Fruit fly (Drosophila melanogaster) whole organism, adult: ENCODE measurements around the gene Polr2B.

ENCODE experiments used
- CG11617 ChIP-seq: fragments of 200-800 bp; sonication (Bioruptor generic); optimal IDR thresholded peaks from 2 replicates; lab custom pipeline; 2017; ENCODE audit warnings: mild to moderate bottlenecking, missing biosample characterization, missing genetic modification reagents, missing genetic modification characterization
- CG12768 ChIP-seq: fragments of 200-800 bp; sonication (Bioruptor generic); optimal IDR thresholded peaks from 2 replicates; lab custom pipeline; 2017; ENCODE audit warnings: missing biosample characterization, missing genetic modification characterization, mild to moderate bottlenecking, moderate library complexity, missing genetic modification reagents
- CG14711 ChIP-seq: fragments of 200-800 bp; sonication (Bioruptor generic); optimal IDR thresholded peaks from 2 replicates; lab custom pipeline; 2018; ENCODE audit warnings: missing biosample characterization, mild to moderate bottlenecking, missing genetic modification characterization, moderate library complexity
- CG1620 ChIP-seq: fragments of 200-800 bp; sonication (Bioruptor generic); optimal IDR thresholded peaks from 2 replicates; lab custom pipeline; 2016; ENCODE audit warnings: missing biosample characterization, missing genetic modification characterization
- CG33017 ChIP-seq: fragments of 200-800 bp; sonication (Bioruptor generic); optimal IDR thresholded peaks from 2 replicates; lab custom pipeline; 2018; ENCODE audit warnings: missing biosample characterization, mild to moderate bottlenecking, missing genetic modification characterization, moderate library complexity
- CG5204 ChIP-seq: fragments of 200-800 bp; sonication (Bioruptor generic); optimal IDR thresholded peaks from 2 replicates; lab custom pipeline; 2016; ENCODE audit warnings: missing biosample characterization, missing genetic modification characterization
- CG7045 ChIP-seq: fragments of 200-800 bp; sonication (Bioruptor generic); optimal IDR thresholded peaks from 2 replicates; lab custom pipeline; 2017; ENCODE audit warnings: missing biosample characterization, mild to moderate bottlenecking, missing genetic modification characterization
- CG7101 ChIP-seq: fragments of 200-800 bp; sonication (Bioruptor generic); optimal IDR thresholded peaks from 2 replicates; lab custom pipeline; 2018; ENCODE audit warnings: missing biosample characterization, mild to moderate bottlenecking, missing genetic modification characterization, moderate library complexity
- Clk ChIP-seq: fragments of 200-800 bp; sonication (Bioruptor generic); optimal IDR thresholded peaks from 2 replicates; lab custom pipeline; 2017; ENCODE audit warnings: missing biosample characterization, missing genetic modification characterization
- Crg-1 ChIP-seq: fragments of 200-800 bp; sonication (Bioruptor generic); optimal IDR thresholded peaks from 2 replicates; lab custom pipeline; 2016; ENCODE audit warnings: missing biosample characterization, missing genetic modification characterization
- Hr96 ChIP-seq: fragments of 200-800 bp; sonication (Bioruptor generic); optimal IDR thresholded peaks from 2 replicates; lab custom pipeline; 2016; ENCODE audit warnings: missing biosample characterization, missing genetic modification characterization
- Mnt ChIP-seq: fragments of 200-800 bp; sonication (Bioruptor generic); optimal IDR thresholded peaks from 2 replicates; lab custom pipeline; 2016; ENCODE audit warnings: missing biosample characterization, mild to moderate bottlenecking, missing genetic modification characterization
- bab1 ChIP-seq: fragments of 200-800 bp; sonication (Bioruptor generic); optimal IDR thresholded peaks from 3 replicates; lab custom pipeline; 2019; ENCODE audit warnings: missing biosample characterization, mild to moderate bottlenecking, missing genetic modification characterization, moderate library complexity
- cic ChIP-seq: fragments of 200-800 bp; sonication (Bioruptor generic); optimal IDR thresholded peaks from 2 replicates; lab custom pipeline; 2017; ENCODE audit warnings: missing biosample characterization, mild to moderate bottlenecking, missing genetic modification characterization, moderate library complexity
- cnc ChIP-seq, 2 experiments: fragments of >200 bp; optimal IDR thresholded peaks; 2 replicates each; lab custom pipeline; 2017
- kay ChIP-seq: fragments of 200-800 bp; sonication (Bioruptor generic); peaks from one replicate; lab custom pipeline; 2016; ENCODE audit warnings: missing biosample characterization, missing genetic modification characterization, borderline replicate concordance
- ovo ChIP-seq: fragments of 200-800 bp; sonication (Bioruptor generic); optimal IDR thresholded peaks from 2 replicates; lab custom pipeline; 2016; ENCODE audit warnings: missing biosample characterization, missing genetic modification characterization
- pad ChIP-seq: fragments of 200-800 bp; sonication (Bioruptor generic); optimal IDR thresholded peaks from 3 replicates; lab custom pipeline; 2017; ENCODE audit warnings: missing biosample characterization, missing genetic modification characterization, mild to moderate bottlenecking, moderate library complexity, missing genetic modification reagents
- tj ChIP-seq: fragments of 200-800 bp; sonication (Bioruptor generic); optimal IDR thresholded peaks from 3 replicates; lab custom pipeline; 2017; ENCODE audit warnings: missing biosample characterization, mild to moderate bottlenecking, missing genetic modification characterization, moderate library complexity
- toe ChIP-seq: fragments of 200-800 bp; sonication (Bioruptor generic); optimal IDR thresholded peaks from 2 replicates; lab custom pipeline; 2016; ENCODE audit warnings: missing biosample characterization, missing genetic modification characterization

Gene Polr2B

DNA sequence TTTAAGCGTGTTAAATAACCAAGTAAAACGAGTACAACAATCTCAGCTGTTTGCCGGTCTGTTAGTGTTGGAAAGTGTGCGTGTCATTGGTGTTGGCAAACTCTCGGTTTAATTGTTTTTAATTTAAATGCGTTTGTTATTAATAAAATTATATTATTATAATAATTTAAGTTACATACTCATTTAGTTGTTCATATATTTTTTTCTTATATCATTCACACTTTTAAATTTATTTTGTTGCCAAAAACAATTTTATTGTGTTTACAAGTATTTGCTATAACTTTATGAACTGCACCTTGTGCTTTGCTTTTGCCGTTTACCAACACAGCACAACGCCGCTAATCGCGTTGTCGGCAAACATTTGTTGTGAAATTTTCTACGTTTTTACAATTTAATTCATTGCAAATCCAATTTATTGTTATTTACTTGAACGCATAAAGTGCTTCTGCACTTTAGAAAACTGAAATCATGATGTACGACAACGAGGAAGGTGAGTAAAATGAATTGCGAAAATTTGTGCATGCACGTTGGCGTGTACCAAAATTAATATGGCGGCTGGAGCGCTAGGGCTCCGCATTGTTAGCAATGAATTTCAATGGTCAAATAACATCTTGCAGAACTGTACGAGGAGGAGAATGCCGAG lies at the start of gene Polr2B, which contains the start of gene 140up:
Gene Polr2B (plus strand): TSS at position 313 of the 643 bp plus-strand sequence.
Gene 140up (minus strand): TSS at position 70 of the 643 bp plus-strand sequence.
- TF ChIP-seq CG1620 (GFP tag; lab: Kevin White, UChicago) (peak; percentile 79), CG33017 (tag; lab: Kevin White, UChicago) (peak; percentile 92), tj (GFP tag; lab: Kevin White, UChicago) (peak; percentile 72), Crg-1 (GFP tag; lab: Kevin White, UChicago) (peak; percentile 96), cic (GFP tag; lab: Kevin White, UChicago) (peak; percentile 61), Clk (GFP tag; lab: Kevin White, UChicago) (peak; percentile 92), Hr96 (GFP tag; lab: Kevin White, UChicago) (peak; percentile 74), toe (GFP tag; lab: Kevin White, UChicago) (peak; percentile 87), pad (GFP tag; lab: Kevin White, UChicago) (peak; percentile 90), kay (GFP tag; lab: Kevin White, UChicago) (no peak), Mnt (GFP tag; lab: Kevin White, UChicago) (peak; percentile 86), cnc (optimal IDR thresholded peaks at IDR 0.05; lab: Kevin White, UChicago) (no peak), CG12768 (GFP tag; lab: Kevin White, UChicago) (peak; percentile 96), ovo (GFP tag; lab: Kevin White, UChicago) (peak; percentile 93), CG5204 (GFP tag; lab: Kevin White, UChicago) (peak; percentile 77), CG14711 (peak; percentile 92), bab1 (GFP tag; lab: Kevin White, UChicago) (peak; percentile 93), CG7101 (peak; percentile 96), CG11617 (GFP tag; lab: Kevin White, UChicago) (peak; percentile 94), CG7045 (GFP tag; lab: Kevin White, UChicago) (peak; percentile 95)

DNA sequence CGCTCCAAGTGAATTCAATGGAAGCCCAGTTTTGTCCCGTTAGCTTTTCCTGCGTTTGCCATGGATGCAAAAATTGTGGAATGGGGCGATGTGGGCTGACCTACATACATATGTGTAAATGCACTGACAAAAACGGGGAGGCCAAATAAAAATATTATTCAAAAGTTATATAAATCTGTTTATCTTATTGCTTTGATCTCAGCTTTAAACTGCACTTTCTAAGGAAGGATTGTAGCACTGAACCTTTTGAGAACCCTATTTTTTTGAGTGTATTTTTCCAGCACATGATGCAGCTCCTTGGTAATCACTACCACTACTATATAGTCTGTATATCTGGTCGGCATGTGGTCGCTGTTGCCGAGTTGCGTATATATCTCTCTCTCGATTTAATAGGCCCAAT lies 48.6 kb upstream of the Polr2B start:
- TF ChIP-seq CG14711 (peak; percentile 16), Crg-1 (GFP tag; lab: Kevin White, UChicago) (no peak), Mnt (GFP tag; lab: Kevin White, UChicago) (no peak), Hr96 (GFP tag; lab: Kevin White, UChicago) (no peak), pad (GFP tag; lab: Kevin White, UChicago) (no peak), CG12768 (GFP tag; lab: Kevin White, UChicago) (peak; percentile 32), cic (GFP tag; lab: Kevin White, UChicago) (no peak), tj (GFP tag; lab: Kevin White, UChicago) (no peak), CG33017 (tag; lab: Kevin White, UChicago) (no peak), kay (GFP tag; lab: Kevin White, UChicago) (peak; percentile 17), CG7101 (no peak), Clk (GFP tag; lab: Kevin White, UChicago) (peak; percentile 1), ovo (GFP tag; lab: Kevin White, UChicago) (no peak), CG7045 (GFP tag; lab: Kevin White, UChicago) (peak; percentile 34)

DNA sequence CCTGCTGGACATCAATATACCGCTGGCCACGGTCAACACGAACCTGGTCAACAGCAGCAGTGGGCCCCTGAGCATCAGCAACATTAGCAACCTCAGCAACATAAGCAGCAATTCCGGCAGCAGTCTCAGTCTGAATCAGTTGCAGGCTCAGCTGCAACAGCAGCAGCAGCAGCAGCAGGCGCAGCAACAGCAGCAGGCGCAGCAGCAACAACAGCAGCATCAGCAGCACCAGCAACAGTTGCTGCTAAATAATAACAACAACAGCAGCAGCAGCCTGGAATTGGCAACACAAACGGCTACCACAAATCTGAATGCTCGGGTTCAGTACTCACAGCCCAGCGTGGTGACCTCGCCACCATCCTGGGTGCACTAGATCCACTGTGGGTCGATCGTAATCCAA lies 44.1 kb upstream of the Polr2B start:
- TF ChIP-seq CG12768 (GFP tag; lab: Kevin White, UChicago) (no peak), Mnt (GFP tag; lab: Kevin White, UChicago) (no peak), Clk (GFP tag; lab: Kevin White, UChicago) (no peak), cnc (optimal IDR thresholded peaks at IDR 0.05; lab: Kevin White, UChicago) (no peak), Hr96 (GFP tag; lab: Kevin White, UChicago) (no peak), CG7101 (no peak)

DNA sequence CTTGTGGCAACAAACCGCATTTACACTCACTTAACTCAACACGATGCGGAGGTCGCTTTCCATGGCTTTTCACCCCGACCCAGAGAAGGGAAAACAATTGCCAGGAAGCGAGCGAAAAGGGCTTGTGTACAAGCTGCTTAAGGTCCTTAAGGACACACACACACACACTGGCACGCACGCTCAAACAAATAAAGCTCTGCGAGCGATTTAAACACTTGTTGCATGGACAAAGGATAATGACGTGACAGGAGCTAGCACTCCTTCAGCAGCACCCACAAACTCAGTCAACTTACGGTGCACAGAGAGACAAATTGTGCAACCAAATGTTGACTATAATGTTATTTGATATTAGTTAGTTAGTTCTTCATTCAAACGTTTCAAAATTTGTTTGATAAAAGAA lies 40.0 kb upstream of the Polr2B start:
- TF ChIP-seq Crg-1 (GFP tag; lab: Kevin White, UChicago) = no peak
- no peak for TF ChIP-seq CG7101
- TF ChIP-seq CG5204 (GFP tag; lab: Kevin White, UChicago) = no peak
- TF ChIP-seq Clk (GFP tag; lab: Kevin White, UChicago) = no peak
- no peak for TF ChIP-seq CG1620 (GFP tag; lab: Kevin White, UChicago)
- no peak for TF ChIP-seq toe (GFP tag; lab: Kevin White, UChicago)
- no peak for TF ChIP-seq Mnt (GFP tag; lab: Kevin White, UChicago)
- no peak for TF ChIP-seq cic (GFP tag; lab: Kevin White, UChicago)
- TF ChIP-seq CG33017 (tag; lab: Kevin White, UChicago) = no peak
- no peak for TF ChIP-seq Hr96 (GFP tag; lab: Kevin White, UChicago)
- no peak for TF ChIP-seq ovo (GFP tag; lab: Kevin White, UChicago)
- TF ChIP-seq cnc (optimal IDR thresholded peaks at IDR 0.05; lab: Kevin White, UChicago) = no peak
- TF ChIP-seq pad (GFP tag; lab: Kevin White, UChicago) = no peak
- no peak for TF ChIP-seq CG11617 (GFP tag; lab: Kevin White, UChicago)
- TF ChIP-seq bab1 (GFP tag; lab: Kevin White, UChicago) = no peak
- TF ChIP-seq CG12768 (GFP tag; lab: Kevin White, UChicago) = no peak
- TF ChIP-seq CG7045 (GFP tag; lab: Kevin White, UChicago) = no peak
- no peak for TF ChIP-seq CG14711
- no peak for TF ChIP-seq kay (GFP tag; lab: Kevin White, UChicago)

DNA sequence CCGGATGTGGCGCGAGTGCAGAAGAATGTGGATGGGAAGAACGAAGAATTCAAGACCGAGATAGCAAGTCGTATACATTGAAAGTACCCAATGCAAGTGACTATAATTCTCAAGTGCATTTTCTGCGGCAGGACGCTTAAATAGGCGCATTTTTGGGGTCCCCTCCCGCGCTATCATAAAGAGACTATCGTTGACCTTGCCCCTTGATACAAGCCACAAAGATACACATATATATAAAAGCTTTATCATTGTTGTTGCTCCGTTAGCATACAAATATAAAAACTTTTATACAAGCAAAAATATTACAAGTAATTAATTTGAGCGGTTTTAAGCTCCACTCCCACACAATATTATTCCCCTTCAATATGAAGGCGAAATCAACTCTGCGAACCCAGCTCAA lies 37.4 kb upstream of the Polr2B start:
- TF ChIP-seq tj (GFP tag; lab: Kevin White, UChicago) = no peak
- TF ChIP-seq bab1 (GFP tag; lab: Kevin White, UChicago) = no peak
- no peak for TF ChIP-seq Clk (GFP tag; lab: Kevin White, UChicago)
- no peak for TF ChIP-seq CG1620 (GFP tag; lab: Kevin White, UChicago)
- TF ChIP-seq cnc (optimal IDR thresholded peaks at IDR 0.05; lab: Kevin White, UChicago) = no peak
- TF ChIP-seq pad (GFP tag; lab: Kevin White, UChicago) = no peak
- no peak for TF ChIP-seq Mnt (GFP tag; lab: Kevin White, UChicago)
